Worm (Caenorhabditis elegans) whole organism, early embryonic: ENCODE results near the gene zyg-11.

ENCODE experiments used
- B0310.2 ChIP-seq: sonication (generic microtip); optimal IDR thresholded peaks from 2 replicates; lab custom pipeline; 2016; ENCODE audit warnings: mild to moderate bottlenecking, missing genetic modification characterization, missing compliant biosample characterization
- F13C5.2 ChIP-seq: sonication (generic microtip); optimal IDR thresholded peaks from 2 replicates; lab custom pipeline; 2017; ENCODE audit warnings: mild to moderate bottlenecking, missing genetic modification characterization, inconsistent platforms, missing compliant biosample characterization
- aly-1 ChIP-seq: sonication (generic microtip); optimal IDR thresholded peaks from 2 replicates; lab custom pipeline; 2016; ENCODE audit warnings: missing genetic modification characterization, missing compliant biosample characterization
- ama-1 ChIP-seq: fragments of 150-350 bp; optimal IDR thresholded peaks from 2 replicates; lab custom pipeline; 2014
- ceh-13 ChIP-seq: fragments of 200-800 bp; sonication (Bioruptor generic); optimal IDR thresholded peaks from 2 replicates; lab custom pipeline; 2018; ENCODE audit warnings: mild to moderate bottlenecking, missing genetic modification characterization, missing compliant biosample characterization
- ceh-36 ChIP-seq: sonication (generic microtip); optimal IDR thresholded peaks from 2 replicates; lab custom pipeline; 2016; ENCODE audit warnings: missing genetic modification characterization, inconsistent platforms, missing compliant biosample characterization
- ets-7 ChIP-seq: sonication (generic microtip); optimal IDR thresholded peaks from 2 replicates; lab custom pipeline; 2016; ENCODE audit warnings: missing genotype, missing genetic modification characterization, missing compliant biosample characterization
- flt-1 ChIP-seq: fragments of 200-800 bp; sonication (Bioruptor generic); IDR thresholded peaks from 2 replicates; pipeline ENCODE4 v1.3.6; 2022; ENCODE audit warnings: missing genetic modification characterization, missing compliant biosample characterization
- hmbx-1 ChIP-seq: sonication (generic microtip); optimal IDR thresholded peaks from 2 replicates; lab custom pipeline; 2016; ENCODE audit warnings: mild to moderate bottlenecking, missing genetic modification characterization, missing compliant biosample characterization
- hmg-4 ChIP-seq: fragments of 200-800 bp; sonication (Bioruptor generic); optimal IDR thresholded peaks from 2 replicates; lab custom pipeline; 2018; ENCODE audit warnings: mild to moderate bottlenecking, missing genetic modification characterization, missing compliant biosample characterization
- hnd-1 ChIP-seq: sonication (generic microtip); optimal IDR thresholded peaks from 2 replicates; lab custom pipeline; 2016; ENCODE audit warnings: missing genetic modification characterization, missing compliant biosample characterization
- pes-1 ChIP-seq: fragments of 200-800 bp; sonication (Bioruptor generic); IDR thresholded peaks from 2 replicates; pipeline ENCODE4 v1.3.6; 2022; ENCODE audit warnings: missing genetic modification reagents, missing genetic modification characterization, missing compliant biosample characterization
- scrt-1 ChIP-seq: fragments of 200-800 bp; sonication (Bioruptor generic); IDR thresholded peaks from 2 replicates; pipeline ENCODE4 v1.3.6; 2022; ENCODE audit warnings: missing genetic modification characterization, missing compliant biosample characterization
- sea-1 ChIP-seq: fragments of 200-800 bp; sonication (Bioruptor generic); conservative IDR thresholded peaks from 2 replicates; pipeline ENCODE4 v1.3.6; 2022; ENCODE audit warnings: missing genetic modification characterization, missing compliant biosample characterization
- tbx-11 ChIP-seq: fragments of 200-800 bp; sonication (Bioruptor generic); IDR thresholded peaks from 2 replicates; pipeline ENCODE4 v1.3.6; 2022; ENCODE audit warnings: missing genetic modification characterization, missing compliant biosample characterization
- tbx-37 ChIP-seq: fragments of 200-800 bp; sonication (Bioruptor generic); conservative IDR thresholded peaks from 2 replicates; pipeline ENCODE4 v1.3.6; 2022; ENCODE audit warnings: missing genetic modification reagents, missing genetic modification characterization, missing compliant biosample characterization
- tra-4 ChIP-seq: sonication (generic microtip); optimal IDR thresholded peaks from 2 replicates; lab custom pipeline; 2017; ENCODE audit warnings: missing genetic modification characterization, missing compliant biosample characterization

Gene zyg-11

DNA sequence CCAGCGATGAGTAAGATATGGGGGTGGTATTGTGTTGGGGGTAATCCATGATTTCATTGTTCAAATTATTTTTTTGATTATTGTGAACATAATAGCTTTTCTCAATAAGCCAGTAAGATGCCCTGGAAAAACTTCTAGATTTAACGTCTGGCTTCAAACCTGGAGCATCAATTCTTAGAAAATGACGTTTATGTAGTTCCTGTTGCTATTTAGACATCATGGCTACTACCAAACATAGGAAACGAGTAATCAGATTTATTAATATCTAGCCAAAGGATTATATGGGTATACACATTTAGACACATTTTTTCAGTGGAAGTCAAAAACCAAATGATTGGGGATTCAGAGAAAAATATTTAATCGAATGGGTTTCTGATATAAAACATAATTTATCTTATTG lies 42.1 kb downstream of the zyg-11 start:
- TF ChIP-seq hmg-4 = no peak
- no peak for TF ChIP-seq tbx-11 (GFP tag; lab: Robert Waterston, UW)
- TF ChIP-seq hnd-1 = no peak
- no peak for TF ChIP-seq ama-1
- no peak for TF ChIP-seq scrt-1
- TF ChIP-seq tra-4 = no peak
- TF ChIP-seq B0310.2 (tag; lab: Kevin White, UChicago) = no peak
- no peak for TF ChIP-seq F13C5.2 (tag; lab: Kevin White, UChicago)
- TF ChIP-seq ceh-13 (GFP tag; lab: Kevin White, UChicago) = no peak
- TF ChIP-seq aly-1 (tag; lab: Kevin White, UChicago) = no peak
- no peak for TF ChIP-seq sea-1 (GFP tag; lab: Robert Waterston, UW)
- no peak for TF ChIP-seq ceh-36
- TF ChIP-seq hmbx-1 (tag; lab: Kevin White, UChicago) = no peak

ce11 chrII:8062334-8062791 lies 44.9 kb downstream of the zyg-11 start, which contains the start of gene ufd-2:
Gene ufd-2, plus strand, starts transcription at chrII:8062741.
- TF ChIP-seq ama-1 = no peak
- peak; percentile 14 for TF ChIP-seq ets-7 (tag; lab: Kevin White, UChicago)
- TF ChIP-seq scrt-1 = 0 out of 2 replicates have a peak, but pooled peaks have one; percentile 23
- TF ChIP-seq pes-1 (GFP tag; lab: Robert Waterston, UW) = no peak
- TF ChIP-seq sea-1 (GFP tag; lab: Robert Waterston, UW) = no peak

- no peak for TF ChIP-seq ceh-13 (GFP tag; lab: Kevin White, UChicago)
- no peak for TF ChIP-seq ama-1
- no peak for TF ChIP-seq ceh-36
- no peak for TF ChIP-seq hmbx-1 (tag; lab: Kevin White, UChicago)
- TF ChIP-seq F13C5.2 (tag; lab: Kevin White, UChicago) = no peak
- TF ChIP-seq tbx-11 (GFP tag; lab: Robert Waterston, UW) = no peak
- no peak for TF ChIP-seq B0310.2 (tag; lab: Kevin White, UChicago)
- TF ChIP-seq hnd-1 = no peak
- TF ChIP-seq ets-7 (tag; lab: Kevin White, UChicago) = no peak
- TF ChIP-seq tbx-37 (GFP tag; lab: Robert Waterston, UW) = no peak
- TF ChIP-seq flt-1 (GFP tag; lab: Robert Waterston, UW) = no peak
- no peak for TF ChIP-seq pes-1 (GFP tag; lab: Robert Waterston, UW)
- TF ChIP-seq tra-4 = no peak
- TF ChIP-seq hmg-4 = no peak
- no peak for TF ChIP-seq sea-1 (GFP tag; lab: Robert Waterston, UW)
- TF ChIP-seq scrt-1 = no peak
- TF ChIP-seq aly-1 (tag; lab: Kevin White, UChicago) = no peak
These were observed 48.5 kb downstream of the zyg-11 start, which contains the start of gene pdha-1 for ce11 chrII:8065985-8066384. Gene pdha-1, plus strand, starts transcription at chrII:8066285.
